Worm (Caenorhabditis elegans) whole organism, early embryonic: ENCODE measurements around the gene eel-1.

Source experiments
- F13C5.2 ChIP-seq: sonication (generic microtip); optimal IDR thresholded peaks from 2 replicates; lab custom pipeline; 2017; ENCODE audit warnings: mild to moderate bottlenecking, missing genetic modification characterization, inconsistent platforms, missing compliant biosample characterization
- aly-1 ChIP-seq: sonication (generic microtip); optimal IDR thresholded peaks from 2 replicates; lab custom pipeline; 2016; ENCODE audit warnings: missing genetic modification characterization, missing compliant biosample characterization
- ama-1 ChIP-seq: fragments of 150-350 bp; optimal IDR thresholded peaks from 2 replicates; lab custom pipeline; 2014
- ceh-13 ChIP-seq: fragments of 200-800 bp; sonication (Bioruptor generic); optimal IDR thresholded peaks from 2 replicates; lab custom pipeline; 2018; ENCODE audit warnings: mild to moderate bottlenecking, missing genetic modification characterization, missing compliant biosample characterization
- ceh-36 ChIP-seq: sonication (generic microtip); optimal IDR thresholded peaks from 2 replicates; lab custom pipeline; 2016; ENCODE audit warnings: missing genetic modification characterization, inconsistent platforms, missing compliant biosample characterization
- ets-7 ChIP-seq: sonication (generic microtip); optimal IDR thresholded peaks from 2 replicates; lab custom pipeline; 2016; ENCODE audit warnings: missing genotype, missing genetic modification characterization, missing compliant biosample characterization
- flt-1 ChIP-seq: fragments of 200-800 bp; sonication (Bioruptor generic); IDR thresholded peaks from 2 replicates; pipeline ENCODE4 v1.3.6; 2022; ENCODE audit warnings: missing genetic modification characterization, missing compliant biosample characterization
- hmbx-1 ChIP-seq: sonication (generic microtip); optimal IDR thresholded peaks from 2 replicates; lab custom pipeline; 2016; ENCODE audit warnings: mild to moderate bottlenecking, missing genetic modification characterization, missing compliant biosample characterization
- hmg-4 ChIP-seq: fragments of 200-800 bp; sonication (Bioruptor generic); optimal IDR thresholded peaks from 2 replicates; lab custom pipeline; 2018; ENCODE audit warnings: mild to moderate bottlenecking, missing genetic modification characterization, missing compliant biosample characterization
- pes-1 ChIP-seq: fragments of 200-800 bp; sonication (Bioruptor generic); IDR thresholded peaks from 2 replicates; pipeline ENCODE4 v1.3.6; 2022; ENCODE audit warnings: missing genetic modification reagents, missing genetic modification characterization, missing compliant biosample characterization
- scrt-1 ChIP-seq: fragments of 200-800 bp; sonication (Bioruptor generic); IDR thresholded peaks from 2 replicates; pipeline ENCODE4 v1.3.6; 2022; ENCODE audit warnings: missing genetic modification characterization, missing compliant biosample characterization
- sea-1 ChIP-seq: fragments of 200-800 bp; sonication (Bioruptor generic); conservative IDR thresholded peaks from 2 replicates; pipeline ENCODE4 v1.3.6; 2022; ENCODE audit warnings: missing genetic modification characterization, missing compliant biosample characterization
- tbx-37 ChIP-seq: fragments of 200-800 bp; sonication (Bioruptor generic); conservative IDR thresholded peaks from 2 replicates; pipeline ENCODE4 v1.3.6; 2022; ENCODE audit warnings: missing genetic modification reagents, missing genetic modification characterization, missing compliant biosample characterization
- tra-4 ChIP-seq: sonication (generic microtip); optimal IDR thresholded peaks from 2 replicates; lab custom pipeline; 2017; ENCODE audit warnings: missing genetic modification characterization, missing compliant biosample characterization

DNA sequence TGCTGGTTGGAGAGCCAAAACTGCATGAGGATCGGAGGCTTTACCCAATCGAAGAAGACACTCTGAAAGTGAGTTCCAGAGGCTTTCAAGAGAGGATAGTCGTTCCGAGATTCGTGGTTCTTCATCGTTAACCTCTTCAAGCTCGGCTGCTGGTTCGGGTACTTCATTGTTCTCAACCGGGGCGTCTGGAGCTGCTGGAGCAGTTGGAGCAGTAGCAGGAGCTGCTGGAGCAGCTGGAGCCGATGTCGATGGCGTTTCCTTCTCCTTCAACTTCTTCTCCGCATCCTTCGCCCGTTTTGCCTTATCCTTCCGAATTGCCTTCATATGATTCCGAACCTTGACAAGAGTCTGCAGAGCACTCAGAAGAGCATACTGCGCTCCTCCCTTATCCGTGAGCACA is 14.5 kb downstream of the eel-1 start:
- TF ChIP-seq sea-1 (GFP tag; lab: Robert Waterston, UW) (no peak), ets-7 (tag; lab: Kevin White, UChicago) (no peak), flt-1 (GFP tag; lab: Robert Waterston, UW) (no peak), ceh-36 (no peak), ama-1 (lab: Kevin White, UChicago) (no peak), tra-4 (tag; lab: Kevin White, UChicago) (no peak), hmg-4 (no peak), ceh-13 (GFP tag; lab: Kevin White, UChicago) (no peak), tbx-37 (GFP tag; lab: Robert Waterston, UW) (no peak), pes-1 (GFP tag; lab: Robert Waterston, UW) (no peak), F13C5.2 (no peak), aly-1 (tag; lab: Kevin White, UChicago) (no peak), hmbx-1 (tag; lab: Kevin White, UChicago) (no peak), scrt-1 (no peak)
